Worm (Caenorhabditis elegans): ENCODE results near the gene ZK354.2.
"Not testable (repeated sequence)": the region's sequence is repeated elsewhere in the genome, so short reads cannot be mapped to it uniquely, and the experiment has no call there.

The ZK354.2 gene

DNA sequence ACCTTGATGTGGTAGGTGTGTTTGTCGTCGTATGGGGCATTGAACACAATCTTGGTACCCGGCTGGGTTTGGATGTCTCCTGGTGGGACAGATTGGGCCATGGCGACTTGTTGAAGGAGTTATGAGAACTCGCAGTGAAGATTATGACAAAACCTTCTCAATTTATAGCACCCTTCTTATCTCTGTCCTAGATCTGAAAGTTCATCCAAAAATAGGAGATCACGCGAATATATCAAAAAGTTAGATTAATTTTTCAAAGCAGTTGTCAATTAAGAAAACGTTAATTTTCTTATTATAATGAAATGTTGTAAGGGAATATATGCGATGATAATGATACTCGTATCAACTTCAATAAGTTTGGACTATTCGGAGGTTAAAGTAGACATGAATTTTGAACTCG is 18.0 kb upstream of the ZK354.2 start, which contains the start of gene msp-51:
Gene msp-51 (minus strand): TSS at position 101 of the 400 bp plus-strand sequence.
- not testable (repeated sequence) for TF ChIP-seq blmp-1 (tag; optimal IDR thresholded peaks at IDR 0.05); bed-3 (GFP tag; optimal IDR thresholded peaks at IDR 0.05); lin-13 (tag; optimal IDR thresholded peaks at IDR 0.05)

DNA sequence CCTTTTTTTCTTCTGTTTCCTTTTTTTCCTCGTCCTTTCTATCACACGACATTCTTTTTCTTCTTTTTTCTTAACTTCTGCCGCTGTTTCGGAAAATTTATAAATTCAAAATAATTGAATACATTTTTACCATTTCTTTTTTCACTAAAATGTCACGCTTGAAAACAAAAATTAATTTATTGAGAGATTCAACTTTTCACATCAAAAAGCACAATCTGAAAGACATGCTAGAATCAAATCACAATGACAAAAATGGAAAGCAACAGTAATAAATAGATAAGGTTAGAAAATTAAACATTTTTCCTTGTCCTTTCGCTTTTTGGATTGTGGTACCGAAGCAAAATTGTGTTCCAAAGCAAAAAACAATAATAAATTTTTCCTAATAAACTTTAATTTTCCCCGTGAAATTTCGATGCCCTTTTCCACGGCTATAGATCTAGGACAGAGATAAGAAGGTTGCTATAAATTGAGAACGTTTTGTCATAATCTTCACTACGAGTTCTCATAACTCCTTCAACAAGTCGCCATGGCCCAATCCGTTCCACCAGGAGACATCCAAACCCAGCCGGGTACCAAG is 15.7 kb upstream of the ZK354.2 start, which contains the start of the genes ZK354.6 and msp-113:
Gene ZK354.6 (minus strand): TSS at position 101 of the 577 bp plus-strand sequence.
Gene msp-113 (plus strand): TSS at position 527 of the 577 bp plus-strand sequence.
- TF ChIP-seq cnd-1 (tag; optimal IDR thresholded peaks at IDR 0.05), result no peak
- TF ChIP-seq elt-1 (tag; optimal IDR thresholded peaks at IDR 0.05; ENCODE audit: borderline replicate concordance, insufficient read depth), result no peak
- no peak for TF ChIP-seq nhr-76 (tag; optimal IDR thresholded peaks at IDR 0.05)
- no peak for TF ChIP-seq nhr-2 (tag; optimal IDR thresholded peaks at IDR 0.05)
- TF ChIP-seq mls-2 (tag; optimal IDR thresholded peaks at IDR 0.05), result no peak
- TF ChIP-seq elt-3 (tag; optimal IDR thresholded peaks at IDR 0.05), result no peak
- TF ChIP-seq nhr-12 (tag; optimal IDR thresholded peaks at IDR 0.05), result no peak
- no peak for TF ChIP-seq ham-2 (GFP tag; optimal IDR thresholded peaks at IDR 0.05)
- TF ChIP-seq ceh-39 (tag; optimal IDR thresholded peaks at IDR 0.05), result no peak
- TF ChIP-seq unc-120 (tag; optimal IDR thresholded peaks at IDR 0.05; ENCODE audit: poor library complexity, severe bottlenecking), result no peak
- no peak for TF ChIP-seq mab-5 (tag; optimal IDR thresholded peaks at IDR 0.05)

ce11 chrIV:5303030-5303429 is 10.2 kb upstream of the ZK354.2 start, which contains the start of gene ZK354.7:
TSS of gene ZK354.7 (minus strand) at chrIV:5303130.
- TF ChIP-seq ceh-39 (tag; optimal IDR thresholded peaks at IDR 0.05) (no peak), sem-2 (GFP tag; optimal IDR thresholded peaks at IDR 0.05) (no peak), zip-8 (tag; optimal IDR thresholded peaks at IDR 0.05) (no peak), nhr-28 (tag; optimal IDR thresholded peaks at IDR 0.05) (no peak), ztf-11 (tag; optimal IDR thresholded peaks at IDR 0.05) (no peak), bed-3 (GFP tag; optimal IDR thresholded peaks at IDR 0.05) (no peak), ham-2 (GFP tag; optimal IDR thresholded peaks at IDR 0.05) (no peak)

DNA sequence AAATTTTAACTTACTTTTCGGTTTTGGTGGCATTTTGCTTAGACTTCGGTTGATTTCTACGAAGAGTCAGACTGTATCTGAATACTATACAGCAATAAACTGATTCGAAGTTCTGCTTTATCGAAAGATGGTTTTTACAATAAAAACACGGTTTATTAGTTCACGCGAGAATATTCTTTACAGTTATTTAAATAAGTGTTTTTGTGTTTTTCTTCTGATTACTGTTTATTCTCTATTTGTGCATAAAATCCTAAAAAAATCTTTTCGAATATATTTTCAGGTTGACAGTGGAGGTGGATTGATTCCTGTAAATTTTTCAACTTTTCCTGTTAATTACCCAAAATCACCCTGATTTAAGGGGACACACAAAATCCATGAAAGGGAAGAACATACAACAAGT is 7.2 kb upstream of the ZK354.2 start, which contains the start of gene ZK354.8:
Gene ZK354.8 (minus strand): TSS at position 101 of the 400 bp plus-strand sequence.
- TF ChIP-seq sptf-1 (tag; optimal IDR thresholded peaks at IDR 0.05), result no peak
- TF ChIP-seq ztf-11 (tag; optimal IDR thresholded peaks at IDR 0.05), result no peak
- no peak for TF ChIP-seq elt-1 (tag; optimal IDR thresholded peaks at IDR 0.05; ENCODE audit: borderline replicate concordance, insufficient read depth)
- TF ChIP-seq blmp-1 (tag; optimal IDR thresholded peaks at IDR 0.05), result no peak
- no peak for TF ChIP-seq nhr-28 (tag; optimal IDR thresholded peaks at IDR 0.05)
- TF ChIP-seq unc-39 (tag; optimal IDR thresholded peaks at IDR 0.05), result no peak
- TF ChIP-seq pha-4 (tag; optimal IDR thresholded peaks at IDR 0.05), result no peak
- no peak for TF ChIP-seq nhr-76 (tag; optimal IDR thresholded peaks at IDR 0.05)
- no peak for TF ChIP-seq nhr-237 (tag; optimal IDR thresholded peaks at IDR 0.05)
- no peak for TF ChIP-seq sem-2 (GFP tag; optimal IDR thresholded peaks at IDR 0.05)
- TF ChIP-seq unc-62 (GFP tag; optimal IDR thresholded peaks at IDR 0.05), result no peak
- no peak for TF ChIP-seq lsy-2 (tag; optimal IDR thresholded peaks at IDR 0.05)
- TF ChIP-seq cnd-1 (tag; optimal IDR thresholded peaks at IDR 0.05), result no peak
- no peak for TF ChIP-seq mep-1 (tag; optimal IDR thresholded peaks at IDR 0.05)

- not testable (repeated sequence) for TF ChIP-seq M03D4.4 (tag; optimal IDR thresholded peaks at IDR 0.05); cnd-1 (tag; optimal IDR thresholded peaks at IDR 0.05); bed-3 (GFP tag; optimal IDR thresholded peaks at IDR 0.05)
Measured at ce11 chrIV:5308046-5308643, 5.1 kb upstream of the ZK354.2 start, which contains the start of the genes ZK354.9 and msp-58. TSS of gene ZK354.9 (minus strand) at chrIV:5308146. TSS of gene msp-58 (plus strand) at chrIV:5308593.

ce11 chrIV:5309742-5310141 is 3.5 kb upstream of the ZK354.2 start, which contains the start of gene ZK354.3:
TSS of gene ZK354.3 (plus strand) at chrIV:5310042.
- no peak for TF ChIP-seq tbx-8 (GFP tag; optimal IDR thresholded peaks at IDR 0.05)
- TF ChIP-seq unc-39 (tag; optimal IDR thresholded peaks at IDR 0.05), result no peak
- TF ChIP-seq nhr-12 (tag; optimal IDR thresholded peaks at IDR 0.05), result no peak
- TF ChIP-seq M03D4.4 (tag; optimal IDR thresholded peaks at IDR 0.05), result no peak
- TF ChIP-seq elt-3 (tag; optimal IDR thresholded peaks at IDR 0.05), result no peak
- no peak for TF ChIP-seq zip-8 (tag; optimal IDR thresholded peaks at IDR 0.05)
- TF ChIP-seq ces-1 (GFP tag; optimal IDR thresholded peaks at IDR 0.05), result no peak
- TF ChIP-seq elt-1 (tag; optimal IDR thresholded peaks at IDR 0.05; ENCODE audit: borderline replicate concordance, insufficient read depth), result no peak
- TF ChIP-seq sem-2 (GFP tag; optimal IDR thresholded peaks at IDR 0.05), result no peak

Measured in whole organism, mixed stage, embryonic.